Worm (Caenorhabditis elegans) whole organism, L3 larva: ENCODE measurements around the gene pges-2.

Source experiments
- R02D3.7 ChIP-seq: fragments of 150-350 bp; optimal IDR thresholded peaks from 2 replicates; lab custom pipeline; 2014; ENCODE audit warnings: missing biosample characterization, missing genetic modification characterization
- ZK546.5 ChIP-seq: sonication (generic microtip); optimal IDR thresholded peaks from 2 replicates; lab custom pipeline; 2017; ENCODE audit warnings: missing biosample characterization, missing genetic modification characterization
- aly-2 ChIP-seq: fragments of 150-350 bp; optimal IDR thresholded peaks from 2 replicates; lab custom pipeline; 2014; ENCODE audit warnings: missing biosample characterization, missing genetic modification characterization
- ama-1 ChIP-seq: fragments of 150-350 bp; optimal IDR thresholded peaks from 2 replicates; lab custom pipeline; 2018
- ceh-16 ChIP-seq: sonication (generic microtip); optimal IDR thresholded peaks from 2 replicates; lab custom pipeline; 2017; ENCODE audit warnings: missing biosample characterization, missing genetic modification characterization
- ceh-28 ChIP-seq: fragments of 150-350 bp; optimal IDR thresholded peaks from 2 replicates; lab custom pipeline; 2014; ENCODE audit warnings: missing biosample characterization, missing genetic modification reagents, missing genetic modification characterization
- ceh-82 ChIP-seq: fragments of 150-350 bp; optimal IDR thresholded peaks from 2 replicates; lab custom pipeline; 2014; ENCODE audit warnings: missing biosample characterization, missing genetic modification characterization
- ceh-9 ChIP-seq: sonication (generic microtip); optimal IDR thresholded peaks from 2 replicates; lab custom pipeline; 2018; ENCODE audit warnings: missing biosample characterization, missing genetic modification characterization
- daf-12 ChIP-seq: fragments of 150-350 bp; optimal IDR thresholded peaks from 2 replicates; lab custom pipeline; 2014; ENCODE audit warnings: missing biosample characterization, missing genetic modification reagents, missing genetic modification characterization
- egl-27 ChIP-seq: sonication (generic microtip); optimal IDR thresholded peaks from 4 replicates; lab custom pipeline; 2017; ENCODE audit warnings: missing biosample characterization, missing genetic modification reagents, missing genetic modification characterization
- elt-3 ChIP-seq, 3 experiments: fragments of 150-350 bp in 1 of 3; sonication (generic microtip) in 2 of 3; optimal IDR thresholded peaks; 2 replicates in 2 of 3; 4 replicates in 1 of 3; lab custom pipeline; 2014 to 2017; ENCODE audit warnings: missing biosample characterization in 3 of 3, missing genetic modification characterization in 3 of 3
- eor-1 ChIP-seq, 2 experiments: fragments of 150-350 bp; optimal IDR thresholded peaks; 2 replicates each; lab custom pipeline; 2014 to 2018; ENCODE audit warnings: missing biosample characterization in 2 of 2, missing genetic modification characterization in 2 of 2
- fkh-10 ChIP-seq: sonication (generic microtip); optimal IDR thresholded peaks from 2 replicates; lab custom pipeline; 2017; ENCODE audit warnings: missing biosample characterization, missing genetic modification reagents, missing genetic modification characterization
- fkh-2 ChIP-seq: fragments of 150-350 bp; optimal IDR thresholded peaks from 2 replicates; lab custom pipeline; 2014; ENCODE audit warnings: missing biosample characterization, missing genetic modification reagents, missing genetic modification characterization
- fos-1 ChIP-seq: fragments of 150-350 bp; optimal IDR thresholded peaks from 2 replicates; lab custom pipeline; 2014; ENCODE audit warnings: missing biosample characterization, missing genetic modification characterization
- hmg-11 ChIP-seq: sonication (generic microtip); optimal IDR thresholded peaks from 2 replicates; lab custom pipeline; 2016; ENCODE audit warnings: missing genetic modification characterization, missing compliant biosample characterization
- jun-1 ChIP-seq: fragments of 150-350 bp; optimal IDR thresholded peaks from 2 replicates; lab custom pipeline; 2014; ENCODE audit warnings: missing biosample characterization, missing genetic modification reagents, missing genetic modification characterization
- lin-15B ChIP-seq: fragments of 150-350 bp; optimal IDR thresholded peaks from 2 replicates; lab custom pipeline; 2014; ENCODE audit warnings: missing biosample characterization, missing genetic modification characterization
- lin-39 ChIP-seq: fragments of 150-350 bp; optimal IDR thresholded peaks from 2 replicates; lab custom pipeline; 2018; ENCODE audit warnings: missing biosample characterization, missing genetic modification reagents, missing genetic modification characterization
- lsy-12 ChIP-seq: sonication (generic microtip); optimal IDR thresholded peaks from 2 replicates; lab custom pipeline; 2016; ENCODE audit warnings: mild to moderate bottlenecking, missing genetic modification characterization, missing compliant biosample characterization
- mdl-1 ChIP-seq: fragments of 150-350 bp; optimal IDR thresholded peaks from 2 replicates; lab custom pipeline; 2014; ENCODE audit warnings: missing biosample characterization, missing genetic modification characterization
- mml-1 ChIP-seq: fragments of 150-350 bp; sonication (generic microtip); optimal IDR thresholded peaks from 3 replicates; lab custom pipeline; 2014; ENCODE audit warnings: missing biosample characterization, missing genetic modification characterization
- nfya-1 ChIP-seq: sonication (generic microtip); optimal IDR thresholded peaks from 2 replicates; lab custom pipeline; 2017; ENCODE audit warnings: missing genetic modification characterization, mild to moderate bottlenecking, missing compliant biosample characterization, antibody characterized with exemption, moderate library complexity; ENCODE audit not compliant: insufficient read depth
- nhr-11 ChIP-seq: fragments of 150-350 bp; optimal IDR thresholded peaks from 2 replicates; lab custom pipeline; 2014; ENCODE audit warnings: missing biosample characterization, missing genetic modification characterization
- nhr-12 ChIP-seq: fragments of 150-350 bp; optimal IDR thresholded peaks from 2 replicates; lab custom pipeline; 2014; ENCODE audit warnings: missing biosample characterization, missing genetic modification characterization
- nhr-23 ChIP-seq: fragments of 150-350 bp; optimal IDR thresholded peaks from 2 replicates; lab custom pipeline; 2014; ENCODE audit warnings: missing biosample characterization, missing genetic modification reagents, missing genetic modification characterization
- nhr-237 ChIP-seq: fragments of 150-350 bp; optimal IDR thresholded peaks from 2 replicates; lab custom pipeline; 2014; ENCODE audit warnings: missing biosample characterization, missing genetic modification characterization
- nhr-43 ChIP-seq: sonication (generic microtip); optimal IDR thresholded peaks from 2 replicates; lab custom pipeline; 2016; ENCODE audit warnings: mild to moderate bottlenecking, missing genetic modification characterization, missing compliant biosample characterization; ENCODE audit not compliant: poor library complexity, severe bottlenecking
- nhr-67 ChIP-seq: fragments of 150-350 bp; optimal IDR thresholded peaks from 2 replicates; lab custom pipeline; 2014; ENCODE audit warnings: missing biosample characterization, missing genetic modification characterization
- nhr-76 ChIP-seq: fragments of 150-350 bp; sonication (generic microtip); optimal IDR thresholded peaks from 5 replicates; lab custom pipeline; 2014; ENCODE audit warnings: missing biosample characterization, missing genetic modification characterization
- nhr-77 ChIP-seq: fragments of 150-350 bp; optimal IDR thresholded peaks from 2 replicates; lab custom pipeline; 2014; ENCODE audit warnings: missing biosample characterization, missing genetic modification characterization
- pha-4 ChIP-seq: fragments of 150-350 bp; optimal IDR thresholded peaks from 2 replicates; lab custom pipeline; 2014; ENCODE audit warnings: missing biosample characterization, missing genetic modification reagents, missing genetic modification characterization
- pqm-1 ChIP-seq: fragments of 150-350 bp; optimal IDR thresholded peaks from 2 replicates; lab custom pipeline; 2017; ENCODE audit warnings: missing biosample characterization, missing genetic modification characterization, inconsistent platforms
- sea-2 ChIP-seq: fragments of 150-350 bp; sonication (generic microtip); optimal IDR thresholded peaks from 4 replicates; lab custom pipeline; 2014; ENCODE audit warnings: missing biosample characterization, missing genetic modification reagents, missing genetic modification characterization
- skn-1 ChIP-seq: fragments of 150-350 bp; optimal IDR thresholded peaks from 2 replicates; lab custom pipeline; 2014; ENCODE audit warnings: missing biosample characterization, missing genetic modification characterization
- snpc-4 ChIP-seq: fragments of 150-350 bp; optimal IDR thresholded peaks from 2 replicates; lab custom pipeline; 2014; ENCODE audit warnings: missing biosample characterization, missing genetic modification characterization
- tbx-2 ChIP-seq: sonication (generic microtip); optimal IDR thresholded peaks from 2 replicates; lab custom pipeline; 2016; ENCODE audit warnings: mild to moderate bottlenecking, missing genetic modification characterization, missing compliant biosample characterization
- unc-39 ChIP-seq: sonication (generic microtip); optimal IDR thresholded peaks from 4 replicates; lab custom pipeline; 2017; ENCODE audit warnings: missing biosample characterization, missing genetic modification characterization
- unc-62 ChIP-seq: fragments of 150-350 bp; sonication (generic microtip); optimal IDR thresholded peaks from 4 replicates; lab custom pipeline; 2014; ENCODE audit warnings: missing biosample characterization, missing genetic modification reagents, missing genetic modification characterization
- zag-1 ChIP-seq: fragments of 150-350 bp; optimal IDR thresholded peaks from 2 replicates; lab custom pipeline; 2014; ENCODE audit warnings: missing biosample characterization, missing genetic modification characterization
- ztf-11 ChIP-seq: fragments of 150-350 bp; optimal IDR thresholded peaks from 2 replicates; lab custom pipeline; 2014; ENCODE audit warnings: missing biosample characterization, missing genetic modification characterization
- ztf-4 ChIP-seq: fragments of 150-350 bp; optimal IDR thresholded peaks from 2 replicates; lab custom pipeline; 2014; ENCODE audit warnings: missing biosample characterization, missing genetic modification characterization

The pges-2 gene

ce11 chrIV:10367740-10368246, at the start of gene pges-2:
TSS of gene pges-2 (minus strand) at chrIV:10367790.
- TF ChIP-seq ztf-4 (tag; lab: Kevin White, UChicago) (no peak), ceh-82 (tag; lab: Kevin White, UChicago) (no peak), ceh-16 (tag; lab: Kevin White, UChicago) (no peak), snpc-4 (tag; lab: Kevin White, UChicago) (peak; percentile 3), unc-39 (tag; lab: Kevin White, UChicago) (no peak), pqm-1 (peak; percentile 35), fos-1 (tag; lab: Kevin White, UChicago) (no peak), eor-1 (tag; optimal IDR thresholded peaks at IDR 0.05; lab: Kevin White, UChicago) (no peak), ceh-28 (no peak), skn-1 (tag; lab: Kevin White, UChicago) (no peak), lin-15B (tag; lab: Kevin White, UChicago) (peak; percentile 40), ztf-11 (tag; lab: Kevin White, UChicago) (no peak), hmg-11 (peak; percentile 42), lsy-12 (no peak), tbx-2 (tag; lab: Kevin White, UChicago) (no peak), nfya-1 (tag; lab: Kevin White, UChicago) (peak; percentile 43), pha-4 (peak; percentile 36), mml-1 (no peak), ZK546.5 (tag; lab: Kevin White, UChicago) (no peak), nhr-67 (tag; lab: Kevin White, UChicago) (no peak), nhr-12 (tag; lab: Kevin White, UChicago) (no peak)

ce11 chrIV:10413828-10414227, 46.2 kb upstream of the pges-2 start, which contains the start of gene R10H10.7:
TSS of gene R10H10.7 (minus strand) at chrIV:10413928.
- TF ChIP-seq nhr-76 (tag; lab: Kevin White, UChicago) (no peak), ZK546.5 (tag; lab: Kevin White, UChicago) (no peak), aly-2 (tag; lab: Kevin White, UChicago) (no peak), nhr-237 (tag; lab: Kevin White, UChicago) (no peak), nhr-12 (tag; lab: Kevin White, UChicago) (no peak), nhr-77 (tag; lab: Kevin White, UChicago) (no peak), ceh-82 (tag; lab: Kevin White, UChicago) (no peak), eor-1 (tag; optimal IDR thresholded peaks at IDR 0.05; lab: Kevin White, UChicago) (no peak), daf-12 (tag; lab: Kevin White, UChicago) (no peak), egl-27 (no peak), jun-1 (tag; lab: Kevin White, UChicago) (no peak), ama-1 (lab: Kevin White, UChicago) (no peak), hmg-11 (no peak), nhr-43 (tag; lab: Kevin White, UChicago) (no peak), nhr-23 (tag; lab: Kevin White, UChicago) (no peak), ceh-9 (tag; lab: Kevin White, UChicago) (no peak), lin-15B (tag; lab: Kevin White, UChicago) (no peak)

- TF ChIP-seq skn-1 (tag; lab: Kevin White, UChicago) (no peak), nhr-43 (tag; lab: Kevin White, UChicago) (no peak), ztf-11 (tag; lab: Kevin White, UChicago) (no peak), pha-4 (no peak)
These were observed 41.8 kb upstream of the pges-2 start, which contains the start of gene rfk-1 for ce11 chrIV:10409377-10409776. TSS of gene rfk-1 (minus strand) at chrIV:10409477.

ce11 chrIV:10403193-10404058, 35.8 kb upstream of the pges-2 start, which contains the start of gene gpa-7:
TSS of gene gpa-7 (plus strand) at chrIV:10404008.
- no peak for TF ChIP-seq nhr-77 (tag; lab: Kevin White, UChicago)
- no peak for TF ChIP-seq nhr-12 (tag; lab: Kevin White, UChicago)
- TF ChIP-seq nhr-11 (tag; lab: Kevin White, UChicago), result no peak
- no peak for TF ChIP-seq fos-1 (tag; lab: Kevin White, UChicago)
- no peak for TF ChIP-seq nhr-237 (tag; lab: Kevin White, UChicago)
- TF ChIP-seq ceh-16 (tag; lab: Kevin White, UChicago), result no peak
- no peak for TF ChIP-seq egl-27
- TF ChIP-seq pqm-1, result no peak
- TF ChIP-seq lin-39, result peak; percentile 68
- peak; percentile 27 for TF ChIP-seq lin-15B (tag; lab: Kevin White, UChicago)
- TF ChIP-seq aly-2 (tag; lab: Kevin White, UChicago), result no peak
- no peak for TF ChIP-seq R02D3.7
- no peak for TF ChIP-seq mdl-1 (tag; lab: Kevin White, UChicago)
- no peak for TF ChIP-seq elt-3 (tag; optimal IDR thresholded peaks at IDR 0.05; lab: Kevin White, UChicago)
- peak; percentile 54 for TF ChIP-seq snpc-4 (tag; lab: Kevin White, UChicago)
- TF ChIP-seq sea-2, result peak; percentile 36
- no peak for TF ChIP-seq nhr-23 (tag; lab: Kevin White, UChicago)
- TF ChIP-seq fkh-10 (GFP tag; lab: Kevin White, UChicago), result peak; percentile 71
- peak; percentile 47 for TF ChIP-seq unc-62 (GFP tag; lab: Kevin White, UChicago)
- no peak for TF ChIP-seq fkh-2 (tag; lab: Kevin White, UChicago)
- TF ChIP-seq nhr-43 (tag; lab: Kevin White, UChicago), result no peak
- TF ChIP-seq zag-1, result peak; percentile 24
- peak; percentile 79 for TF ChIP-seq hmg-11
- no peak for TF ChIP-seq eor-1 (tag; optimal IDR thresholded peaks at IDR 0.05; lab: Kevin White, UChicago)
- TF ChIP-seq tbx-2 (tag; lab: Kevin White, UChicago), result peak; percentile 69
- TF ChIP-seq nfya-1 (tag; lab: Kevin White, UChicago), result peak; percentile 87
